Worm (Caenorhabditis elegans) whole organism, L4/young adult: ENCODE measurements around the gene clec-117.

Experiments
- W03F9.2 ChIP-seq: fragments of 150-350 bp; optimal IDR thresholded peaks from 2 replicates; lab custom pipeline; 2014; ENCODE audit warnings: missing biosample characterization, missing genetic modification characterization
- dao-5 ChIP-seq: sonication (generic microtip); optimal IDR thresholded peaks from 2 replicates; lab custom pipeline; 2016; ENCODE audit warnings: missing genotype, missing genetic modification characterization, moderate library complexity, missing compliant biosample characterization
- him-1 ChIP-seq: sonication (generic microtip); optimal IDR thresholded peaks from 2 replicates; lab custom pipeline; 2016; ENCODE audit warnings: missing genotype, missing genetic modification reagents, missing genetic modification characterization, missing compliant biosample characterization

DNA sequence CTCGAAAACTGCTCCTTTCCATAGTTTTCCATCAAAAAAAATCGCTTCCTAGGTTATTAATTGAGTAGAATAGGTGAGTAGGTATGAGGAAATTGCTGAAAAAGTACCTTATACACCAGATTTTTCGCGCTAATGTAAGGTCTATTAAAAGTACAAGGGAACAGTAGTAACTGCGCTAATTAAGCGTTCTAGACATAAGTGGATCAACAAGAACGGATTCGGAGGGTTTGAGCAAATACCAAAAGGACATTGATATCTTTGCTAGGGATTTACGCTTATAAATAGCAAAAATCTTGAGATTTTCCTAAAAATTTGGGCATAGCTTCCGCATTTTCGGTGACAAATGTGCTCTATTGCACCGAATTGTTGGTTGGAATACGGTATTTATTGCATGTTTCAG is 22.9 kb downstream of the clec-117 start, which contains the start of gene B0432.7:
- TF ChIP-seq him-1 (tag; lab: Kevin White, UChicago) (no peak), W03F9.2 (tag; lab: Kevin White, UChicago) (no peak), dao-5 (no peak)
